Worm (Caenorhabditis elegans) whole organism, L2 larva: Measurements from ENCODE around the gene sym-1.

ENCODE experiments used
- R02D3.7 ChIP-seq: fragments of 150-350 bp; optimal IDR thresholded peaks from 2 replicates; lab custom pipeline; 2014; ENCODE audit warnings: missing biosample characterization, missing genetic modification characterization
- ZK546.5 ChIP-seq: sonication (generic microtip); optimal IDR thresholded peaks from 2 replicates; lab custom pipeline; 2017; ENCODE audit warnings: missing biosample characterization, missing genetic modification characterization
- alr-1 ChIP-seq: fragments of 150-350 bp; optimal IDR thresholded peaks from 2 replicates; lab custom pipeline; 2014; ENCODE audit warnings: missing biosample characterization, missing genetic modification characterization
- ceh-16 ChIP-seq: fragments of 150-350 bp; optimal IDR thresholded peaks from 2 replicates; lab custom pipeline; 2014; ENCODE audit warnings: missing biosample characterization, missing genetic modification characterization
- lsy-2 ChIP-seq, 2 experiments: fragments of 150-350 bp in 1 of 2; sonication (generic microtip) in 1 of 2; optimal IDR thresholded peaks; 2 replicates each; lab custom pipeline; 2014 to 2017; ENCODE audit warnings: missing biosample characterization in 2 of 2, missing genetic modification characterization in 2 of 2
- mbf-1 ChIP-seq: sonication (generic microtip); optimal IDR thresholded peaks from 2 replicates; lab custom pipeline; 2017; ENCODE audit warnings: missing biosample characterization, missing genetic modification characterization
- nhr-12 ChIP-seq: fragments of 150-350 bp; optimal IDR thresholded peaks from 2 replicates; lab custom pipeline; 2014; ENCODE audit warnings: missing biosample characterization, missing genetic modification characterization
- nhr-21 ChIP-seq: fragments of 150-350 bp; optimal IDR thresholded peaks from 2 replicates; lab custom pipeline; 2014; ENCODE audit warnings: missing biosample characterization, missing genetic modification characterization
- nhr-77 ChIP-seq: fragments of 150-350 bp; optimal IDR thresholded peaks from 2 replicates; lab custom pipeline; 2014; ENCODE audit warnings: missing biosample characterization, missing genetic modification characterization
- skn-1 ChIP-seq: sonication (generic microtip); optimal IDR thresholded peaks from 2 replicates; lab custom pipeline; 2017; ENCODE audit warnings: missing biosample characterization, missing genetic modification characterization
- unc-62 ChIP-seq: fragments of 150-350 bp; optimal IDR thresholded peaks from 2 replicates; lab custom pipeline; 2014; ENCODE audit warnings: missing biosample characterization, missing genetic modification reagents, missing genetic modification characterization
- zag-1 ChIP-seq: fragments of 150-350 bp; optimal IDR thresholded peaks from 2 replicates; lab custom pipeline; 2014; ENCODE audit warnings: missing biosample characterization, missing genetic modification characterization
- ztf-4 ChIP-seq: fragments of 150-350 bp; optimal IDR thresholded peaks from 2 replicates; lab custom pipeline; 2014; ENCODE audit warnings: missing biosample characterization, missing genetic modification characterization

DNA sequence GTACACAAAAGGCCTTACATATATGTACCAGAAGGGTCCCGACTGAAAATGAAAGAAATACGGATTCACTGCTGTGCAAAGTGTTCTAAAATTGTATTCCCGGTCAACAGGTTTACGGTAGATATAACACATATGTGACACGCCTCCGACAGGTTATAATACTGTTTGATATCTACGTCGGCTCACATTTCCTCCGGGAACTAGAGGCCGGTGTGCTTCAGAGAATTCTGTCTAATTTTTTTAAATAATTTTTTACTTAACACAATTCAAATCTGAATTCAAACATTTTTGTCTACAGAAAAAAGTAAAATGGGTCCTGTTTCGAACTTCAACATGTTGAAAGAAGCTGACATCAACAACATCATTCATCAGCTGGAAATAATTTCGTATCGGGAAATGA, 38.2 kb upstream of the sym-1 start, which contains the start of gene T24C2.3:
- TF ChIP-seq nhr-77 (tag; lab: Kevin White, UChicago) (no peak), ceh-16 (tag; lab: Kevin White, UChicago) (no peak), ZK546.5 (no peak), unc-62 (GFP tag; lab: Kevin White, UChicago) (no peak), nhr-21 (tag; lab: Kevin White, UChicago) (no peak), skn-1 (tag; lab: Kevin White, UChicago) (no peak), R02D3.7 (no peak), lsy-2 (tag; optimal IDR thresholded peaks at IDR 0.05; lab: Kevin White, UChicago) (no peak), nhr-12 (no peak), zag-1 (tag; lab: Kevin White, UChicago) (no peak), mbf-1 (tag; lab: Kevin White, UChicago) (no peak), ztf-4 (no peak), alr-1 (tag; lab: Kevin White, UChicago) (no peak)
